Worm (Caenorhabditis elegans) whole organism, L3 larva: ENCODE measurements around the gene msp-51.

Experiments used
- aly-2 ChIP-seq: fragments of 150-350 bp; optimal IDR thresholded peaks from 2 replicates; lab custom pipeline; 2014; ENCODE audit warnings: missing biosample characterization, missing genetic modification characterization
- ceh-16 ChIP-seq: sonication (generic microtip); optimal IDR thresholded peaks from 2 replicates; lab custom pipeline; 2017; ENCODE audit warnings: missing biosample characterization, missing genetic modification characterization
- eor-1 ChIP-seq, 2 experiments: fragments of 150-350 bp; optimal IDR thresholded peaks; 2 replicates each; lab custom pipeline; 2014 to 2018; ENCODE audit warnings: missing biosample characterization in 2 of 2, missing genetic modification characterization in 2 of 2
- nhr-77 ChIP-seq: fragments of 150-350 bp; optimal IDR thresholded peaks from 2 replicates; lab custom pipeline; 2014; ENCODE audit warnings: missing biosample characterization, missing genetic modification characterization

ce11 chrIV:5317106-5317505, 22.0 kb upstream of the msp-51 start:
- TF ChIP-seq ceh-16 (no peak), aly-2 (tag; lab: Kevin White, UChicago) (no peak), nhr-77 (no peak), eor-1 (tag; optimal IDR thresholded peaks at IDR 0.05; lab: Kevin White, UChicago) (no peak)
